Fruit fly (Drosophila melanogaster) whole organism, wandering third instar larva: Measurements from ENCODE around the gene hwt.

ENCODE experiments used
- CG32264 ChIP-seq: fragments of 200-800 bp; sonication (Bioruptor generic); optimal IDR thresholded peaks from 2 replicates; lab custom pipeline; 2016; ENCODE audit warnings: missing biosample characterization, missing genetic modification characterization
- CG9705 ChIP-seq: fragments of 200-800 bp; sonication (Bioruptor generic); optimal IDR thresholded peaks from 2 replicates; lab custom pipeline; 2018; ENCODE audit warnings: missing biosample characterization, mild to moderate bottlenecking, missing genetic modification characterization
- CrebA ChIP-seq: fragments of 200-800 bp; sonication (Bioruptor generic); optimal IDR thresholded peaks from 2 replicates; lab custom pipeline; 2016; ENCODE audit warnings: missing biosample characterization, mild to moderate bottlenecking, missing genetic modification characterization, borderline replicate concordance
- Dfd ChIP-seq: fragments of >200 bp; optimal IDR thresholded peaks from 2 replicates; lab custom pipeline; 2017; ENCODE audit warnings: missing biosample characterization, missing genetic modification characterization
- GATAd ChIP-seq: sonication (Bioruptor generic); optimal IDR thresholded peaks from 2 replicates; lab custom pipeline; 2016; ENCODE audit warnings: missing biosample characterization, missing genetic modification characterization
- HLH106 ChIP-seq: fragments of 200-800 bp; optimal IDR thresholded peaks from 3 replicates; lab custom pipeline; 2019; ENCODE audit warnings: missing biosample characterization, mild to moderate bottlenecking, missing genetic modification characterization, moderate library complexity
- Hnf4 ChIP-seq: fragments of 200-800 bp; sonication (Bioruptor generic); optimal IDR thresholded peaks from 2 replicates; lab custom pipeline; 2016; ENCODE audit warnings: missing biosample characterization, mild to moderate bottlenecking, missing genetic modification characterization
- Hr78 ChIP-seq: fragments of >200 bp; optimal IDR thresholded peaks from 2 replicates; lab custom pipeline; 2017; ENCODE audit warnings: missing biosample characterization, missing genetic modification characterization
- Hr83 ChIP-seq: fragments of 200-300 bp; sonication (Bioruptor generic); optimal IDR thresholded peaks from 2 replicates; lab custom pipeline; 2016; ENCODE audit warnings: missing biosample characterization, mild to moderate bottlenecking, missing genetic modification characterization, moderate library complexity; ENCODE audit not compliant: poor library complexity, severe bottlenecking
- Jra ChIP-seq: sonication (Bioruptor generic); optimal IDR thresholded peaks from 2 replicates; lab custom pipeline; 2016; ENCODE audit warnings: missing biosample characterization, missing genetic modification characterization
- Mio ChIP-seq: sonication (Bioruptor generic); optimal IDR thresholded peaks from 2 replicates; lab custom pipeline; 2016; ENCODE audit warnings: missing biosample characterization, missing genetic modification characterization
- Myc ChIP-seq: fragments of >200 bp; optimal IDR thresholded peaks from 2 replicates; lab custom pipeline; 2017
- OdsH ChIP-seq: fragments of 200-800 bp; sonication (Bioruptor generic); optimal IDR thresholded peaks from 2 replicates; lab custom pipeline; 2016; ENCODE audit warnings: missing biosample characterization, mild to moderate bottlenecking, missing genetic modification characterization
- Rel ChIP-seq, 2 experiments: fragments of 200-800 bp; sonication (Bioruptor generic) in 1 of 2; optimal IDR thresholded peaks; 2 replicates in 1 of 2; 3 replicates in 1 of 2; lab custom pipeline; 2016 to 2019; ENCODE audit warnings: mild to moderate bottlenecking in 2 of 2, missing biosample characterization in 2 of 2, missing genetic modification characterization in 2 of 2, moderate library complexity in 1 of 2
- Sp1 ChIP-seq: fragments of 200-800 bp; sonication (Bioruptor generic); optimal IDR thresholded peaks from 3 replicates; lab custom pipeline; 2019; ENCODE audit warnings: missing biosample characterization, mild to moderate bottlenecking, missing genetic modification characterization, moderate library complexity
- Vsx2 ChIP-seq: fragments of 200-300, 225-300 bp; sonication (Bioruptor generic); optimal IDR thresholded peaks from 2 replicates; lab custom pipeline; 2018; ENCODE audit warnings: missing biosample characterization, missing genetic modification characterization; ENCODE audit not compliant: partially characterized antibody
- br ChIP-seq: fragments of 200-800 bp; sonication (Bioruptor generic); optimal IDR thresholded peaks from 2 replicates; lab custom pipeline; 2016; ENCODE audit warnings: missing biosample characterization, missing genetic modification characterization
- brk ChIP-seq: fragments of 200-800 bp; sonication (Bioruptor generic); optimal IDR thresholded peaks from 2 replicates; lab custom pipeline; 2016; ENCODE audit warnings: missing biosample characterization, mild to moderate bottlenecking, missing genetic modification characterization
- dl ChIP-seq, 2 experiments: fragments of 175-275, 200-275 bp in 1 of 2; fragments of 200-275 bp in 1 of 2; sonication (Bioruptor generic); optimal IDR thresholded peaks; lab custom pipeline; 2018; ENCODE audit warnings: mild to moderate bottlenecking in 2 of 2, missing biosample characterization in 2 of 2, missing genetic modification characterization in 2 of 2, moderate library complexity in 2 of 2; ENCODE audit not compliant: partially characterized antibody in 2 of 2, insufficient read depth in 1 of 2
- dmrt93B ChIP-seq: fragments of 200-800 bp; sonication (Bioruptor generic); optimal IDR thresholded peaks from 2 replicates; lab custom pipeline; 2018; ENCODE audit warnings: missing biosample characterization, mild to moderate bottlenecking, missing genetic modification characterization
- dsf ChIP-seq: sonication (Bioruptor generic); optimal IDR thresholded peaks from 2 replicates; lab custom pipeline; 2016; ENCODE audit warnings: missing biosample characterization, missing genetic modification characterization, borderline replicate concordance
- ey ChIP-seq: fragments of 200-800 bp; sonication (Bioruptor generic); optimal IDR thresholded peaks from 2 replicates; lab custom pipeline; 2016; ENCODE audit warnings: missing biosample characterization, missing genetic modification characterization
- foxo ChIP-seq, 2 experiments: fragments of 200-800 bp; sonication (Bioruptor generic); optimal IDR thresholded peaks; 2 replicates in 1 of 2; 3 replicates in 1 of 2; lab custom pipeline; 2016 to 2017; ENCODE audit warnings: missing biosample characterization in 2 of 2, missing genetic modification characterization in 2 of 2
- fru ChIP-seq: fragments of 200-800 bp; sonication (Bioruptor generic); optimal IDR thresholded peaks from 3 replicates; lab custom pipeline; 2016; ENCODE audit warnings: missing biosample characterization, mild to moderate bottlenecking, missing genetic modification characterization
- h ChIP-seq: fragments of 200-800 bp; sonication (Bioruptor generic); optimal IDR thresholded peaks from 3 replicates; lab custom pipeline; 2016; ENCODE audit warnings: missing biosample characterization, mild to moderate bottlenecking, missing genetic modification characterization
- jim ChIP-seq: fragments of 175-275, 200-325 bp; sonication (Bioruptor generic); optimal IDR thresholded peaks from 2 replicates; lab custom pipeline; 2016; ENCODE audit warnings: missing biosample characterization, mild to moderate bottlenecking, missing genetic modification characterization
- lola ChIP-seq: fragments of >200 bp; optimal IDR thresholded peaks from 2 replicates; lab custom pipeline; 2017; ENCODE audit warnings: missing biosample characterization, missing genetic modification characterization
- pan ChIP-seq: fragments of >200 bp; optimal IDR thresholded peaks from 2 replicates; lab custom pipeline; 2017
- psq ChIP-seq: fragments of 200-800 bp; sonication (Bioruptor generic); optimal IDR thresholded peaks from 3 replicates; lab custom pipeline; 2017; ENCODE audit warnings: missing biosample characterization, mild to moderate bottlenecking, missing genetic modification characterization, moderate library complexity
- rgr ChIP-seq: fragments of 200-800 bp; sonication (Bioruptor generic); optimal IDR thresholded peaks from 3 replicates; lab custom pipeline; 2016; ENCODE audit warnings: missing biosample characterization, mild to moderate bottlenecking, missing genetic modification characterization
- sage ChIP-seq: fragments of 200-800 bp; sonication (Bioruptor generic); optimal IDR thresholded peaks from 2 replicates; lab custom pipeline; 2016; ENCODE audit warnings: missing biosample characterization, mild to moderate bottlenecking, missing genetic modification characterization
- sv ChIP-seq: fragments of 200-800 bp; sonication (Bioruptor generic); optimal IDR thresholded peaks from 3 replicates; lab custom pipeline; 2016; ENCODE audit warnings: missing biosample characterization, missing genetic modification characterization
- tai ChIP-seq: sonication (Bioruptor generic); optimal IDR thresholded peaks from 2 replicates; lab custom pipeline; 2016; ENCODE audit warnings: missing biosample characterization, missing genetic modification characterization
- usp ChIP-seq: fragments of >200 bp; optimal IDR thresholded peaks from 2 replicates; lab custom pipeline; 2017; ENCODE audit warnings: missing biosample characterization, missing genetic modification characterization
- woc ChIP-seq: sonication (Bioruptor generic); optimal IDR thresholded peaks from 2 replicates; lab custom pipeline; 2016; ENCODE audit warnings: missing biosample characterization, mild to moderate bottlenecking, missing genetic modification characterization

Gene hwt

DNA sequence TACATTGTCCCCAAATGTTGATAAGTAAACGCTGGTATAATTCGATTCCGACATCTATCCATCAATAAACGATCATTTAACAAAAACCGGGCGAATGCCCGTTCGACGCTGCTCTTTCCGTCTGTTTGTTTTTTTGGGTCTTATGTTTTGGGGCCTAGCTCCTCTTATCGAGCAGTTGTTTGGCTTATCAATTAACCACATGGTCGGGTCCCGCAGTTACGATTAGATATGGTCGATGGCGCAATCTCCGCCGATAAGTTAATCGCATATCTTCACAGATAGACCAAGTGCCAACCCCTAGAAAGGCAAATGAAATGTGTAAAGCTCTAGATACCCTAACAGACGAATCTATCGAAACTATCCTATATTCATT is 10.1 kb upstream of the hwt start:
- TF ChIP-seq dmrt93B (GFP tag; lab: Kevin White, UChicago) (no peak), Hr83 (GFP tag; lab: Kevin White, UChicago) (no peak), Rel (GFP tag; optimal IDR thresholded peaks at IDR 0.05; lab: Kevin White, UChicago) (no peak), Rel (tag; optimal IDR thresholded peaks at IDR 0.05; lab: Kevin White, UChicago) (no peak), CrebA (GFP tag; lab: Kevin White, UChicago) (no peak), OdsH (GFP tag; lab: Kevin White, UChicago) (no peak), CG32264 (GFP tag; lab: Kevin White, UChicago) (no peak)

DNA sequence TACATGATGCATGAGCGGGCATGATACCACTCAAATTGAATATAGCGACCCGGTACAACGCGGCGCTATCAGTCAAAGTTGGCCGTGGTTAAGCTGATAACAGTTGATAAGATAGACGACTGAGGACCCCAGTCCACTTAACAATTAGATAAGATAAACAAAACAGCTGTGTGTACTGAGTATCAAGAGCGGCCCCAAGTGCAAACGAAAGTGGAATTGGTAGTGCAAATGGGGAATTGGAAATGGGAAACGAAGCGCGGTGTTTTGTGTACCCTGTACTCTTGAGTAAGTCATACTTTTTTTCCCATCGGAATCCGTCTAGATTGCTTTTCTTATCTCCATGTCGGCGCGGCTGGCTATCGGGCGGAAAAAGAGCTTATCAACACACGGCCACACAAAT is 9.5 kb upstream of the hwt start:
- TF ChIP-seq h (GFP tag; lab: Kevin White, UChicago) = peak; percentile 54
- TF ChIP-seq tai (GFP tag; lab: Kevin White, UChicago) = no peak
- TF ChIP-seq Hnf4 = peak; percentile 14
- TF ChIP-seq foxo (GFP tag; optimal IDR thresholded peaks at IDR 0.05; lab: Kevin White, UChicago) = peak in 1 of 2 experiments; percentile 21
- TF ChIP-seq lola = no peak
- peak; percentile 22 for TF ChIP-seq OdsH (GFP tag; lab: Kevin White, UChicago)
- TF ChIP-seq dsf (GFP tag; lab: Kevin White, UChicago) = no peak
- peak; percentile 16 for TF ChIP-seq Hr83 (GFP tag; lab: Kevin White, UChicago)

DNA sequence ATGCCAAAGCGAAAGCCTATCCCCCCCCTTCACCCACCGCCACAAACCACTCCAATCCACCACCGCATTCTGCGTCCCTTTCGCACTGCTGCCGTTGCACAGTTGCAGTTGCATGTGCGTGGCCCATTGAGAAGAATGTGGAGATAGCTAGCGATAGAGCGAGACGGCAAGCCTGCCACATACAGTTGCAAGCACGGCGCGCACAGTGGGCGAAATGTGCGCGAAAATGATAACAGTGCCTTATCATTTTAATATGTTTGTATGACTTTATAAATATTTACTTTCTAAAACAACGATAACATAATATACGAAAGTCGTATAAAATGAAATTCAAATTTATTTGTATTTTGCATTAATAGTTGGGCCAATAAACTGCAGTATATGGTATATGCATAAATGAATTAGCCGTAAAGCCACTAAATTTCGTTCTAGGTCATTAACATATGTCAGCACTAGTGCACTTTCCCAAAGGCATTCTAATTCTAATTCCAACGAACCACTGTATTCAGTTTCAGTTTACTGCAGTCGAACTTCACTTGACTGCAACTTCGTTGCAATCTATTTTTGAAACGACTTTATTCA is 7.7 kb upstream of the hwt start:
- TF ChIP-seq sv (GFP tag; lab: Kevin White, UChicago) = peak; percentile 37
- TF ChIP-seq CG9705 (GFP tag; lab: Kevin White, UChicago) = no peak
- no peak for TF ChIP-seq Jra (GFP tag; lab: Kevin White, UChicago)
- peak; percentile 67 for TF ChIP-seq Sp1 (GFP tag; lab: Kevin White, UChicago)
- TF ChIP-seq OdsH (GFP tag; lab: Kevin White, UChicago) = peak; percentile 65
- TF ChIP-seq brk = no peak
- peak; percentile 35 for TF ChIP-seq dmrt93B (GFP tag; lab: Kevin White, UChicago)
- TF ChIP-seq GATAd (GFP tag; lab: Kevin White, UChicago) = no peak
- no peak for TF ChIP-seq Dfd (GFP tag; lab: Kevin White, UChicago)
- no peak for TF ChIP-seq jim
- no peak for TF ChIP-seq Hr83 (GFP tag; lab: Kevin White, UChicago)
- peak; percentile 72 for TF ChIP-seq rgr (GFP tag; lab: Kevin White, UChicago)
- TF ChIP-seq ey = peak; percentile 57
- TF ChIP-seq Hr78 (GFP tag; lab: Kevin White, UChicago) = no peak
- no peak for TF ChIP-seq Mio
- peak; percentile 70 for TF ChIP-seq h (GFP tag; lab: Kevin White, UChicago)
- TF ChIP-seq tai (GFP tag; lab: Kevin White, UChicago) = no peak
- TF ChIP-seq pan (lab: Kevin White, UChicago) = no peak
- TF ChIP-seq CG32264 (GFP tag; lab: Kevin White, UChicago) = no peak
- no peak for TF ChIP-seq Rel (GFP tag; optimal IDR thresholded peaks at IDR 0.05; lab: Kevin White, UChicago)
- no peak for TF ChIP-seq Rel (tag; optimal IDR thresholded peaks at IDR 0.05; lab: Kevin White, UChicago)
- no peak for TF ChIP-seq lola
- TF ChIP-seq Vsx2 (GFP tag; lab: Kevin White, UChicago) = no peak
- TF ChIP-seq HLH106 (tag; lab: Kevin White, UChicago) = peak; percentile 61
- no peak for TF ChIP-seq Myc (lab: Kevin White, UChicago)
- peak; percentile 70 for TF ChIP-seq woc (GFP tag; lab: Kevin White, UChicago)
- TF ChIP-seq psq (GFP tag; lab: Kevin White, UChicago) = peak; percentile 36
- TF ChIP-seq br (GFP tag; lab: Kevin White, UChicago) = peak; percentile 43
- no peak for TF ChIP-seq usp (GFP tag; lab: Kevin White, UChicago)
- peak; percentile 71 for TF ChIP-seq fru
- TF ChIP-seq foxo (GFP tag; optimal IDR thresholded peaks at IDR 0.05; lab: Kevin White, UChicago) = peak in 1 of 2 experiments; percentile 73
- peak; percentile 50 for TF ChIP-seq sage (GFP tag; lab: Kevin White, UChicago)
- TF ChIP-seq dl (GFP tag; optimal IDR thresholded peaks at IDR 0.05; lab: Kevin White, UChicago; ENCODE audit: insufficient read depth in 1 of 2, partially characterized antibody in 2 of 2) = no peak
- peak; percentile 54 for TF ChIP-seq Hnf4
